Worm (Caenorhabditis elegans) whole organism, L3 larva: Measurements from ENCODE around the gene cnc-10.

ENCODE experiments used
- R02D3.7 ChIP-seq: fragments of 150-350 bp; optimal IDR thresholded peaks from 2 replicates; lab custom pipeline; 2014; ENCODE audit warnings: missing biosample characterization, missing genetic modification characterization
- ZK546.5 ChIP-seq: sonication (generic microtip); optimal IDR thresholded peaks from 2 replicates; lab custom pipeline; 2017; ENCODE audit warnings: missing biosample characterization, missing genetic modification characterization
- ama-1 ChIP-seq: fragments of 150-350 bp; optimal IDR thresholded peaks from 2 replicates; lab custom pipeline; 2018
- ceh-16 ChIP-seq: sonication (generic microtip); optimal IDR thresholded peaks from 2 replicates; lab custom pipeline; 2017; ENCODE audit warnings: missing biosample characterization, missing genetic modification characterization
- ceh-28 ChIP-seq: fragments of 150-350 bp; optimal IDR thresholded peaks from 2 replicates; lab custom pipeline; 2014; ENCODE audit warnings: missing biosample characterization, missing genetic modification reagents, missing genetic modification characterization
- daf-12 ChIP-seq: fragments of 150-350 bp; optimal IDR thresholded peaks from 2 replicates; lab custom pipeline; 2014; ENCODE audit warnings: missing biosample characterization, missing genetic modification reagents, missing genetic modification characterization
- egl-5 ChIP-seq: fragments of 150-350 bp; optimal IDR thresholded peaks from 2 replicates; lab custom pipeline; 2017; ENCODE audit warnings: missing biosample characterization, missing genetic modification reagents, missing genetic modification characterization, inconsistent platforms
- elt-1 ChIP-seq: fragments of 150-350 bp; optimal IDR thresholded peaks from 2 replicates; lab custom pipeline; 2014; ENCODE audit warnings: missing biosample characterization, missing genetic modification characterization
- elt-2 ChIP-seq: sonication (generic microtip); optimal IDR thresholded peaks from 2 replicates; lab custom pipeline; 2016; ENCODE audit warnings: missing genetic modification reagents, mild to moderate bottlenecking, missing genetic modification characterization, missing compliant biosample characterization
- elt-3 ChIP-seq, 3 experiments: fragments of 150-350 bp in 1 of 3; sonication (generic microtip) in 2 of 3; optimal IDR thresholded peaks; 2 replicates in 2 of 3; 4 replicates in 1 of 3; lab custom pipeline; 2014 to 2017; ENCODE audit warnings: missing biosample characterization in 3 of 3, missing genetic modification characterization in 3 of 3
- eor-1 ChIP-seq, 2 experiments: fragments of 150-350 bp; optimal IDR thresholded peaks; 2 replicates each; lab custom pipeline; 2014 to 2018; ENCODE audit warnings: missing biosample characterization in 2 of 2, missing genetic modification characterization in 2 of 2
- fkh-2 ChIP-seq: fragments of 150-350 bp; optimal IDR thresholded peaks from 2 replicates; lab custom pipeline; 2014; ENCODE audit warnings: missing biosample characterization, missing genetic modification reagents, missing genetic modification characterization
- fos-1 ChIP-seq: fragments of 150-350 bp; optimal IDR thresholded peaks from 2 replicates; lab custom pipeline; 2014; ENCODE audit warnings: missing biosample characterization, missing genetic modification characterization
- jun-1 ChIP-seq: fragments of 150-350 bp; optimal IDR thresholded peaks from 2 replicates; lab custom pipeline; 2014; ENCODE audit warnings: missing biosample characterization, missing genetic modification reagents, missing genetic modification characterization
- lin-15B ChIP-seq: fragments of 150-350 bp; optimal IDR thresholded peaks from 2 replicates; lab custom pipeline; 2014; ENCODE audit warnings: missing biosample characterization, missing genetic modification characterization
- lin-39 ChIP-seq: fragments of 150-350 bp; optimal IDR thresholded peaks from 2 replicates; lab custom pipeline; 2018; ENCODE audit warnings: missing biosample characterization, missing genetic modification reagents, missing genetic modification characterization
- nhr-11 ChIP-seq: fragments of 150-350 bp; optimal IDR thresholded peaks from 2 replicates; lab custom pipeline; 2014; ENCODE audit warnings: missing biosample characterization, missing genetic modification characterization
- nhr-12 ChIP-seq: fragments of 150-350 bp; optimal IDR thresholded peaks from 2 replicates; lab custom pipeline; 2014; ENCODE audit warnings: missing biosample characterization, missing genetic modification characterization
- nhr-23 ChIP-seq: fragments of 150-350 bp; optimal IDR thresholded peaks from 2 replicates; lab custom pipeline; 2014; ENCODE audit warnings: missing biosample characterization, missing genetic modification reagents, missing genetic modification characterization
- nhr-237 ChIP-seq: fragments of 150-350 bp; optimal IDR thresholded peaks from 2 replicates; lab custom pipeline; 2014; ENCODE audit warnings: missing biosample characterization, missing genetic modification characterization
- nhr-25 ChIP-seq: sonication (generic microtip); optimal IDR thresholded peaks from 2 replicates; lab custom pipeline; 2017; ENCODE audit warnings: missing biosample characterization, missing genetic modification characterization
- nhr-28 ChIP-seq: fragments of 150-350 bp; optimal IDR thresholded peaks from 2 replicates; lab custom pipeline; 2014; ENCODE audit warnings: missing biosample characterization, missing genetic modification characterization
- nhr-43 ChIP-seq: sonication (generic microtip); optimal IDR thresholded peaks from 2 replicates; lab custom pipeline; 2016; ENCODE audit warnings: mild to moderate bottlenecking, missing genetic modification characterization, missing compliant biosample characterization; ENCODE audit not compliant: poor library complexity, severe bottlenecking
- nhr-77 ChIP-seq: fragments of 150-350 bp; optimal IDR thresholded peaks from 2 replicates; lab custom pipeline; 2014; ENCODE audit warnings: missing biosample characterization, missing genetic modification characterization
- pha-4 ChIP-seq: fragments of 150-350 bp; optimal IDR thresholded peaks from 2 replicates; lab custom pipeline; 2014; ENCODE audit warnings: missing biosample characterization, missing genetic modification reagents, missing genetic modification characterization
- pqm-1 ChIP-seq: fragments of 150-350 bp; optimal IDR thresholded peaks from 2 replicates; lab custom pipeline; 2017; ENCODE audit warnings: missing biosample characterization, missing genetic modification characterization, inconsistent platforms
- skn-1 ChIP-seq: fragments of 150-350 bp; optimal IDR thresholded peaks from 2 replicates; lab custom pipeline; 2014; ENCODE audit warnings: missing biosample characterization, missing genetic modification characterization
- tbx-2 ChIP-seq: sonication (generic microtip); optimal IDR thresholded peaks from 2 replicates; lab custom pipeline; 2016; ENCODE audit warnings: mild to moderate bottlenecking, missing genetic modification characterization, missing compliant biosample characterization
- zag-1 ChIP-seq: fragments of 150-350 bp; optimal IDR thresholded peaks from 2 replicates; lab custom pipeline; 2014; ENCODE audit warnings: missing biosample characterization, missing genetic modification characterization

The cnc-10 gene

DNA sequence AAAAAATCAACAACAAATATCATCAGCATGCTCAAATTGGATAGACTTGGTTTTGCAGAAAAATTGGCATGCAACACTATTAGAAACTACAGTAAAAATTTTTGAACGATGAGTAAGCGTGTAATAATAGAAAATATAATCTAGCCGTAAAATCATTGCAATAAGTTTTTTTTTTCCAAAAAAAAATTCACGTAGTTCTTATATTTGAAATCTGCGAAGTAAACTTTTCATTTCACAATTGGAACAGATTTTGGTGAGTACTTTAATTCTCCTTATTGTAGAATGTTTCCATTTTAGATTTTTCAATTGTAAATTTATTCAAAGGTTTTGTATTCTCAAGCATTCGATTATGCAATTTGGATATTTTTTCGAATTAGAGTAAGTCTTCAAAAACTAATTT lies 17.3 kb downstream of the cnc-10 start, which contains the start of gene K10D6.3:
Gene K10D6.3, plus strand, starts transcription at position 301 of the 400 bp plus-strand sequence.
- no peak for TF ChIP-seq elt-3 (tag; optimal IDR thresholded peaks at IDR 0.05; lab: Kevin White, UChicago)
- TF ChIP-seq nhr-77 (tag; lab: Kevin White, UChicago) = no peak
- no peak for TF ChIP-seq fos-1 (tag; lab: Kevin White, UChicago)
- no peak for TF ChIP-seq pha-4
- no peak for TF ChIP-seq elt-1
- TF ChIP-seq nhr-43 (tag; lab: Kevin White, UChicago) = no peak
- no peak for TF ChIP-seq ceh-16

- TF ChIP-seq elt-2 (peak; percentile 75), elt-3 (tag; optimal IDR thresholded peaks at IDR 0.05; lab: Kevin White, UChicago) (no peak), pqm-1 (tag; lab: Kevin White, UChicago) (peak; percentile 13)
- TF ChIP-seq, all 47 proteins: peak for 2
Observed at ce11 chrV:11201826-11202565, 19.0 kb downstream of the cnc-10 start, which contains the start of gene K10D6.4. K10D6.4 (plus strand) TSS chrV:11201925.

DNA sequence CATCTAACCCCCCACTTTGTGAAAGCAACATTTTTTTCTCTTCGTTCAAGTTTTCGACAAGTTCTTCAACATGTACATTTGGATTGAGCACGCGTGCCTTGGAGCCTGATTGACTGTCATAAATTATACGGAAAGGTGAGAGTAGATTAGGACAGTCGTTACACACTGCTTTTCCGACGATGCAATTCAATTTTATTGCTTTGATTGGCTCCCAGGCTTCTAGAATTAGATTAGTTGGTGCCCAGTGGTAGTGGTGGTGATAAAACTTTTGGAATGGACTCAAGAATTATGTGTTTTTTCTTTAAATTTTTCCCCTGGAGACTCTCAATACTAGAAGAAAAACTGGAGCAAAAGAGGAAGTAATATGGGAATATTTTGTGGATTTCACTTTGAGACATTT lies 21.4 kb downstream of the cnc-10 start:
- TF ChIP-seq egl-5 (tag; lab: Kevin White, UChicago) (peak; percentile 91), nhr-237 (tag; lab: Kevin White, UChicago) (no peak)

- TF ChIP-seq fkh-2 (tag; lab: Kevin White, UChicago) (no peak), R02D3.7 (no peak)
- TF ChIP-seq, all 47 proteins: peak for 0
Observed at ce11 chrV:11206467-11206866, 23.4 kb downstream of the cnc-10 start.

DNA sequence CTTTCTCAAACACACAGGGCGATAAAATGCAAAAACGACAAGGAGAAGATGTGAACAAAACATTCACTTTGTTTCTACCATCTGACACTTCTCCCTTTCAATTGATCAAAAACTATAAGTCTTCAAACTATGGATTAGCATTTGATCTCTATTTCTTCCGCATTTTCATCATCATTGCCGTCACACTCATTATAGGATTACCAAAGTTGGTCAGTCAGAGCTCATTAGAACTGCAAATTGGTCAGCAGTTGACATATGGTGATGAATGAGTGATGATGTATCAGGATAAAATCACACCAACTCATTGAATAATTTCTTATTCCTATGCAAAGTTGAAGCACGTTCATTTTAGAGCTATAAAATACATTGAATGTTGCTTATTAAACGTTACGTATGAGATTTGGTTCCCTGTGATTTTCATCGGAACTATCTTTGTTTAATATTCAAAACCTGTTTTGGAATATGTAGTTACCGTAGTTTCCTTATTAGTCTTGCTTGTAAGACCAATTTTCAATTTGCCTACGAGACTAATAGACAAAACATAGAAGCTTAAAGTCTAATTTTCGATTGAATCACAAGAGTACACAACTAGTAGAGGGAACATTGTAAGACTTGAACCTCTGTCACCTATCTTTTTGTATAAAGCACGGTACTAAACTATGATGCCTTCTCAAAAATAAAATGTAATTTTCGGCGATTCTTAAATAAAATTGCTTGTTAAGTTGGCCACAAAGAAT lies 26.6 kb downstream of the cnc-10 start:
- no peak for TF ChIP-seq lin-15B (tag; lab: Kevin White, UChicago)
- TF ChIP-seq R02D3.7 = no peak
- no peak for TF ChIP-seq fos-1 (tag; lab: Kevin White, UChicago)
- no peak for TF ChIP-seq nhr-23
- no peak for TF ChIP-seq jun-1 (tag; lab: Kevin White, UChicago)
- no peak for TF ChIP-seq nhr-25 (tag; lab: Kevin White, UChicago)
- TF ChIP-seq tbx-2 (tag; lab: Kevin White, UChicago) = no peak
- TF ChIP-seq lin-39 (tag; lab: Kevin White, UChicago) = no peak
- TF ChIP-seq nhr-12 = no peak
- no peak for TF ChIP-seq nhr-43 (tag; lab: Kevin White, UChicago)
- no peak for TF ChIP-seq daf-12 (tag; lab: Kevin White, UChicago)
- TF ChIP-seq skn-1 (tag; lab: Kevin White, UChicago) = no peak
- TF ChIP-seq nhr-28 (tag; lab: Kevin White, UChicago) = no peak
- TF ChIP-seq zag-1 (tag; lab: Kevin White, UChicago) = no peak
- no peak for TF ChIP-seq ama-1 (lab: Kevin White, UChicago)
- TF ChIP-seq nhr-11 (tag; lab: Kevin White, UChicago) = no peak
- no peak for TF ChIP-seq ceh-28

DNA sequence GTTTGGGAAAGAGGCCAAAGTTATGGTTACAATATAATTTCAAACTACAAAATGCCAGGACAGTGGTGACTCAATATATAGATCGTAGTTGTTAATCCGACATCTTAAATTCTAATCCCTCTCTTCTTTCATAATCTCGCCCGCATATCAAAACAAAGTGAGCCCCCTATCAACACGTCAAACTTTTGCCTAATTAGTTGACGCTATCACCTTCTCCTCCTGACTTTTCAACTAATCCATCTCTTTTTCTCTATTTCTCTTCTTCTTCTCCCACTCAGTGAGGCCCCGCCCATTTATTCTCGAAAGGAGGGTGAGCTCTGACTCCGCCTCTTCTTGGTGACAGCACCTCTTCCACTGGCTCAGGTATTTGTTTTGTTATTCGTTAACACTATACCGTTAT lies 28.3 kb downstream of the cnc-10 start:
- TF ChIP-seq egl-5 (tag; lab: Kevin White, UChicago) (peak; percentile 5), eor-1 (tag; optimal IDR thresholded peaks at IDR 0.05; lab: Kevin White, UChicago) (no peak)

ce11 chrV:11214569-11214968 lies 31.5 kb downstream of the cnc-10 start:
- no peak for TF ChIP-seq ZK546.5 (tag; lab: Kevin White, UChicago)
- peak; percentile 82 for TF ChIP-seq egl-5 (tag; lab: Kevin White, UChicago)
